Worm (Caenorhabditis elegans) whole organism, early embryonic: Measurements from ENCODE around the gene str-102.

Experiments used
- ama-1 ChIP-seq: fragments of 150-350 bp; optimal IDR thresholded peaks from 2 replicates; lab custom pipeline; 2014
- ceh-13 ChIP-seq: fragments of 200-800 bp; sonication (Bioruptor generic); optimal IDR thresholded peaks from 2 replicates; lab custom pipeline; 2018; ENCODE audit warnings: mild to moderate bottlenecking, missing genetic modification characterization, missing compliant biosample characterization
- ets-7 ChIP-seq: sonication (generic microtip); optimal IDR thresholded peaks from 2 replicates; lab custom pipeline; 2016; ENCODE audit warnings: missing genotype, missing genetic modification characterization, missing compliant biosample characterization
- flt-1 ChIP-seq: fragments of 200-800 bp; sonication (Bioruptor generic); IDR thresholded peaks from 2 replicates; pipeline ENCODE4 v1.3.6; 2022; ENCODE audit warnings: missing genetic modification characterization, missing compliant biosample characterization
- hmbx-1 ChIP-seq: sonication (generic microtip); optimal IDR thresholded peaks from 2 replicates; lab custom pipeline; 2016; ENCODE audit warnings: mild to moderate bottlenecking, missing genetic modification characterization, missing compliant biosample characterization
- hmg-4 ChIP-seq: fragments of 200-800 bp; sonication (Bioruptor generic); optimal IDR thresholded peaks from 2 replicates; lab custom pipeline; 2018; ENCODE audit warnings: mild to moderate bottlenecking, missing genetic modification characterization, missing compliant biosample characterization
- hnd-1 ChIP-seq: sonication (generic microtip); optimal IDR thresholded peaks from 2 replicates; lab custom pipeline; 2016; ENCODE audit warnings: missing genetic modification characterization, missing compliant biosample characterization
- pes-1 ChIP-seq: fragments of 200-800 bp; sonication (Bioruptor generic); IDR thresholded peaks from 2 replicates; pipeline ENCODE4 v1.3.6; 2022; ENCODE audit warnings: missing genetic modification reagents, missing genetic modification characterization, missing compliant biosample characterization
- tbx-11 ChIP-seq: fragments of 200-800 bp; sonication (Bioruptor generic); IDR thresholded peaks from 2 replicates; pipeline ENCODE4 v1.3.6; 2022; ENCODE audit warnings: missing genetic modification characterization, missing compliant biosample characterization
- tbx-37 ChIP-seq: fragments of 200-800 bp; sonication (Bioruptor generic); conservative IDR thresholded peaks from 2 replicates; pipeline ENCODE4 v1.3.6; 2022; ENCODE audit warnings: missing genetic modification reagents, missing genetic modification characterization, missing compliant biosample characterization
- tra-4 ChIP-seq: sonication (generic microtip); optimal IDR thresholded peaks from 2 replicates; lab custom pipeline; 2017; ENCODE audit warnings: missing genetic modification characterization, missing compliant biosample characterization

The str-102 gene

DNA sequence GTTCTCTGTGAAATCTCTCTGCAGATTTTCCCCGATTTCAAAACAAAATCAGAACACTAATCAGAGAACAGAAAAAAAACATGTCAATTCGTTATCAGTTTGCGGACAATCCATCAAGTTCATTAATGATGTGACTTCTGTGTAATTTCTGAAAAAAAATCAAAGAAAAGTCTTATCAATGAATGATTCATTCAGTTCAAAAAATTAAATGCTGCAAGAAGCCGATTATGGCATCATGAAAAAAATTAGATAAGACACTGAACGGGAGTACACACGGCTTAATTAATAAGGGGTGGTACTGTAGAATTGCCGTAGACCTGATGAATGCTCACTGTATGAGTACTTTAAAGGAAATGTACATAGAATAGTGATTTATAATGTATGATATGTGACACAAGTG is 51.3 kb downstream of the str-102 start:
- TF ChIP-seq tra-4 (tag; lab: Kevin White, UChicago) (no peak), flt-1 (no peak), ama-1 (no peak), hmbx-1 (tag; lab: Kevin White, UChicago) (no peak), pes-1 (GFP tag; lab: Robert Waterston, UW) (no peak), ceh-13 (GFP tag; lab: Kevin White, UChicago) (no peak), ets-7 (tag; lab: Kevin White, UChicago) (no peak), hnd-1 (tag; lab: Kevin White, UChicago) (no peak), tbx-37 (GFP tag; lab: Robert Waterston, UW) (no peak), hmg-4 (no peak), tbx-11 (GFP tag; lab: Robert Waterston, UW) (no peak)
